Fruit fly (Drosophila melanogaster) whole organism, embryonic: ENCODE data around the gene CG11000.

Experiments used
- BEAF-32 ChIP-seq: fragments of 200-800 bp; sonication (Bioruptor generic); optimal IDR thresholded peaks from 3 replicates; lab custom pipeline; 2017; ENCODE audit warnings: missing biosample characterization, missing genetic modification characterization, mild to moderate bottlenecking, moderate library complexity, missing genetic modification reagents
- CG10267 ChIP-seq: fragments of 200-800 bp; sonication (Bioruptor generic); optimal IDR thresholded peaks from 2 replicates; lab custom pipeline; 2018; ENCODE audit warnings: missing biosample characterization, mild to moderate bottlenecking, missing genetic modification characterization, moderate library complexity
- CG11456 ChIP-seq: fragments of 200-800 bp; sonication (Bioruptor generic); IDR thresholded peaks from 3 replicates; pipeline ENCODE4 v1.3.6; 2022; ENCODE audit warnings: missing biosample characterization, missing genetic modification characterization
- CG12155 ChIP-seq: fragments of 200-800 bp; sonication (Bioruptor generic); optimal IDR thresholded peaks from 3 replicates; lab custom pipeline; 2016; ENCODE audit warnings: missing biosample characterization, missing genetic modification characterization
- CG13287 ChIP-seq: fragments of 200-800 bp; sonication (Bioruptor generic); IDR thresholded peaks from 2 replicates; pipeline ENCODE4 v1.3.6; 2022; ENCODE audit warnings: missing biosample characterization, missing genetic modification characterization; ENCODE audit not compliant: partially characterized antibody
- CG15514 ChIP-seq: fragments of 200-800 bp; sonication (Bioruptor generic); optimal IDR thresholded peaks from 3 replicates; lab custom pipeline; 2017; ENCODE audit warnings: missing biosample characterization, missing genetic modification characterization, mild to moderate bottlenecking, moderate library complexity, missing genetic modification reagents
- CG17186 ChIP-seq: fragments of 200-800 bp; sonication (Bioruptor generic); optimal IDR thresholded peaks from 3 replicates; lab custom pipeline; 2017; ENCODE audit warnings: missing biosample characterization, missing genetic modification reagents, missing genetic modification characterization
- CG2116 ChIP-seq: fragments of 200-800 bp; sonication (Bioruptor generic); optimal IDR thresholded peaks from 3 replicates; lab custom pipeline; 2018; ENCODE audit warnings: missing biosample characterization, mild to moderate bottlenecking, missing genetic modification characterization
- CG30403 ChIP-seq: fragments of 200-800 bp; sonication (Bioruptor generic); optimal IDR thresholded peaks from 3 replicates; lab custom pipeline; 2016; ENCODE audit warnings: missing biosample characterization, missing genetic modification characterization
- CG33557 ChIP-seq: fragments of 200-800 bp; sonication (Bioruptor generic); optimal IDR thresholded peaks from 2 replicates; lab custom pipeline; 2019; ENCODE audit warnings: missing biosample characterization, mild to moderate bottlenecking, missing genetic modification characterization, moderate library complexity
- CG4424 ChIP-seq: fragments of 200-800 bp; sonication (Bioruptor generic); optimal IDR thresholded peaks from 3 replicates; lab custom pipeline; 2016; ENCODE audit warnings: missing biosample characterization, missing genetic modification characterization
- CG4617 ChIP-seq: fragments of 200-800 bp; sonication (Bioruptor generic); optimal IDR thresholded peaks from 3 replicates; lab custom pipeline; 2016; ENCODE audit warnings: missing biosample characterization, missing genetic modification characterization, borderline replicate concordance
- CG6689 ChIP-seq: fragments of 200-800 bp; sonication (Bioruptor generic); IDR thresholded peaks from 2 replicates; pipeline ENCODE4 v1.3.6; 2022; ENCODE audit warnings: missing biosample characterization, missing genetic modification characterization
- CG6854 ChIP-seq: fragments of 200-800 bp; sonication (Bioruptor generic); optimal IDR thresholded peaks from 3 replicates; lab custom pipeline; 2017; ENCODE audit warnings: missing biosample characterization, mild to moderate bottlenecking, missing genetic modification characterization
- CG8944 ChIP-seq: fragments of 200-800 bp; sonication (Bioruptor generic); optimal IDR thresholded peaks from 3 replicates; lab custom pipeline; 2016; ENCODE audit warnings: missing biosample characterization, missing genetic modification characterization
- CG9797 ChIP-seq: fragments of 200-800 bp; sonication (Bioruptor generic); optimal IDR thresholded peaks from 3 replicates; lab custom pipeline; 2018; ENCODE audit warnings: missing biosample characterization, mild to moderate bottlenecking, missing genetic modification characterization
- CG9817 ChIP-seq: fragments of 200-800 bp; sonication (Bioruptor generic); optimal IDR thresholded peaks from 2 replicates; lab custom pipeline; 2018; ENCODE audit warnings: missing biosample characterization, mild to moderate bottlenecking, missing genetic modification characterization, moderate library complexity
- CG9932 ChIP-seq: fragments of 200-800 bp; sonication (Bioruptor generic); IDR thresholded peaks from 2 replicates; pipeline ENCODE4 v1.3.6; 2022; ENCODE audit warnings: missing biosample characterization, missing genetic modification characterization
- CTCF ChIP-seq: fragments of 200-800 bp; sonication (Bioruptor generic); optimal IDR thresholded peaks from 2 replicates; lab custom pipeline; 2017; ENCODE audit warnings: missing biosample characterization, mild to moderate bottlenecking, missing genetic modification characterization, moderate library complexity
- Dll ChIP-seq: fragments of 200-800 bp; sonication (Bioruptor generic); IDR thresholded peaks from 4 replicates; pipeline ENCODE4 v1.3.6; 2022; ENCODE audit warnings: missing biosample characterization, missing genetic modification characterization; ENCODE audit not compliant: partially characterized antibody
- ERR ChIP-seq: fragments of 200-800 bp; sonication (Bioruptor generic); optimal IDR thresholded peaks from 2 replicates; lab custom pipeline; 2016; ENCODE audit warnings: missing biosample characterization, missing genetic modification characterization
- Elba2 ChIP-seq: fragments of 200-800 bp; sonication (Bioruptor generic); optimal IDR thresholded peaks from 3 replicates; lab custom pipeline; 2016; ENCODE audit warnings: missing biosample characterization, missing genetic modification characterization
- Ets65A ChIP-seq: fragments of 200-800 bp; sonication (Bioruptor generic); peaks from one replicate; lab custom pipeline; 2016; ENCODE audit warnings: missing biosample characterization, missing genetic modification characterization
- H15 ChIP-seq: fragments of 200-800 bp; sonication (Bioruptor generic); IDR thresholded peaks from 3 replicates; pipeline ENCODE4 v1.3.6; 2022; ENCODE audit warnings: missing biosample characterization, missing genetic modification characterization
- Hr3 ChIP-seq: fragments of 200-800 bp; sonication (Bioruptor generic); optimal IDR thresholded peaks from 3 replicates; lab custom pipeline; 2016; ENCODE audit warnings: missing biosample characterization, missing genetic modification characterization
- Hsf ChIP-seq: fragments of 200-800 bp; sonication (Bioruptor generic); optimal IDR thresholded peaks from 3 replicates; lab custom pipeline; 2016; ENCODE audit warnings: missing biosample characterization, missing genetic modification characterization
- Kr ChIP-seq: fragments of 200-800 bp; sonication (Bioruptor generic); optimal IDR thresholded peaks from 2 replicates; lab custom pipeline; 2017; ENCODE audit warnings: missing biosample characterization, mild to moderate bottlenecking, missing genetic modification characterization
- Lhr ChIP-seq: fragments of 200-800 bp; sonication (Bioruptor generic); optimal IDR thresholded peaks from 3 replicates; lab custom pipeline; 2017; ENCODE audit warnings: mild to moderate bottlenecking, missing biosample characterization, missing genetic modification reagents, missing genetic modification characterization
- MBD-R2 ChIP-seq: fragments of 200-800 bp; sonication (Bioruptor generic); IDR thresholded peaks from 2 replicates; pipeline ENCODE4 v1.3.6; 2022; ENCODE audit warnings: missing biosample characterization, missing genetic modification characterization
- Med ChIP-seq: fragments of 200-800 bp; sonication (Bioruptor generic); peaks from one replicate; lab custom pipeline; 2016; ENCODE audit warnings: missing biosample characterization, missing genetic modification characterization, mild to moderate bottlenecking, inconsistent platforms, moderate library complexity
- NC2β ChIP-seq: fragments of 200-800 bp; sonication (Bioruptor generic); optimal IDR thresholded peaks from 2 replicates; lab custom pipeline; 2016; ENCODE audit warnings: missing biosample characterization, missing genetic modification characterization
- Oli ChIP-seq: fragments of 200-800 bp; sonication (Bioruptor generic); optimal IDR thresholded peaks from 2 replicates; lab custom pipeline; 2018; ENCODE audit warnings: missing biosample characterization, mild to moderate bottlenecking, missing genetic modification characterization, moderate library complexity
- Rfx ChIP-seq: fragments of 200-800 bp; sonication (Bioruptor generic); IDR thresholded peaks from 2 replicates; pipeline ENCODE4 v1.3.6; 2022; ENCODE audit warnings: missing biosample characterization, missing genetic modification characterization
- Sin3A ChIP-seq: fragments of >200 bp; optimal IDR thresholded peaks from 2 replicates; lab custom pipeline; 2018
- Usf ChIP-seq: fragments of 200-800 bp; sonication (Bioruptor generic); optimal IDR thresholded peaks from 2 replicates; lab custom pipeline; 2017; ENCODE audit warnings: missing genotype, missing biosample characterization, missing genetic modification characterization
- YL-1 ChIP-seq: fragments of 200-800 bp; sonication (Bioruptor generic); optimal IDR thresholded peaks from 3 replicates; lab custom pipeline; 2017; ENCODE audit warnings: missing biosample characterization, mild to moderate bottlenecking, missing genetic modification characterization
- ab ChIP-seq: fragments of 200-800 bp; sonication (Bioruptor generic); optimal IDR thresholded peaks from 2 replicates; lab custom pipeline; 2016; ENCODE audit warnings: missing biosample characterization, missing genetic modification characterization
- btn ChIP-seq: fragments of 200-800 bp; sonication (Bioruptor generic); optimal IDR thresholded peaks from 2 replicates; lab custom pipeline; 2016; ENCODE audit warnings: missing biosample characterization, missing genetic modification characterization
- dan ChIP-seq: fragments of 200-800 bp; sonication (Bioruptor generic); IDR thresholded peaks from 2 replicates; pipeline ENCODE4 v1.3.6; 2022; ENCODE audit warnings: missing biosample characterization, missing genetic modification characterization
- dm ChIP-seq: fragments of 200-800 bp; sonication (Bioruptor generic); optimal IDR thresholded peaks from 3 replicates; lab custom pipeline; 2016; ENCODE audit warnings: missing biosample characterization, missing genetic modification characterization
- dmrt11E ChIP-seq: fragments of 200-800 bp; sonication (Bioruptor generic); optimal IDR thresholded peaks from 3 replicates; lab custom pipeline; 2018; ENCODE audit warnings: missing biosample characterization, mild to moderate bottlenecking, missing genetic modification characterization, moderate library complexity
- ind ChIP-seq: fragments of 200-800 bp; sonication (Bioruptor generic); optimal IDR thresholded peaks from 3 replicates; lab custom pipeline; 2016; ENCODE audit warnings: missing biosample characterization, missing genetic modification characterization
- jumu ChIP-seq: fragments of 200-800 bp; sonication (Bioruptor generic); optimal IDR thresholded peaks from 3 replicates; lab custom pipeline; 2016; ENCODE audit warnings: missing biosample characterization, missing genetic modification characterization
- kay ChIP-seq: fragments of 200-800 bp; sonication (Bioruptor generic); optimal IDR thresholded peaks from 2 replicates; lab custom pipeline; 2016; ENCODE audit warnings: missing biosample characterization, missing genetic modification characterization
- maf-S ChIP-seq: fragments of 200-800 bp; sonication (Bioruptor generic); optimal IDR thresholded peaks from 2 replicates; lab custom pipeline; 2016; ENCODE audit warnings: missing biosample characterization, missing genetic modification characterization
- mam ChIP-seq: fragments of 200-800 bp; sonication (Bioruptor generic); optimal IDR thresholded peaks from 3 replicates; lab custom pipeline; 2016; ENCODE audit warnings: missing biosample characterization, missing genetic modification characterization
- mirr ChIP-seq: fragments of 200-800 bp; sonication (Bioruptor generic); optimal IDR thresholded peaks from 3 replicates; lab custom pipeline; 2018; ENCODE audit warnings: missing biosample characterization, mild to moderate bottlenecking, missing genetic modification characterization
- p53 ChIP-seq: fragments of 200-800 bp; sonication (Bioruptor generic); optimal IDR thresholded peaks from 2 replicates; lab custom pipeline; 2016; ENCODE audit warnings: missing biosample characterization, missing genetic modification characterization
- pho ChIP-seq: fragments of 200-800 bp; sonication (Bioruptor generic); optimal IDR thresholded peaks from 2 replicates; lab custom pipeline; 2016; ENCODE audit warnings: missing biosample characterization, missing genetic modification characterization
- sens ChIP-seq: fragments of 200-800 bp; sonication (Bioruptor generic); peaks from one replicate; lab custom pipeline; 2016; ENCODE audit warnings: missing biosample characterization, missing genetic modification characterization
- tll ChIP-seq, 2 experiments: fragments of 200-800 bp in 1 of 2; fragments of >200 bp in 1 of 2; sonication (Bioruptor generic) in 1 of 2; optimal IDR thresholded peaks; 2 replicates each; lab custom pipeline; 2017 to 2019; ENCODE audit warnings: missing biosample characterization in 2 of 2, missing genetic modification characterization in 2 of 2, mild to moderate bottlenecking in 1 of 2, moderate library complexity in 1 of 2
- tx ChIP-seq: fragments of 200-800 bp; sonication (Bioruptor generic); optimal IDR thresholded peaks from 2 replicates; lab custom pipeline; 2016; ENCODE audit warnings: missing biosample characterization, missing genetic modification characterization
- zfh2 ChIP-seq: fragments of 200-800 bp; sonication (Bioruptor generic); optimal IDR thresholded peaks from 2 replicates; lab custom pipeline; 2016; ENCODE audit warnings: missing biosample characterization, missing genetic modification characterization

Gene CG11000

DNA sequence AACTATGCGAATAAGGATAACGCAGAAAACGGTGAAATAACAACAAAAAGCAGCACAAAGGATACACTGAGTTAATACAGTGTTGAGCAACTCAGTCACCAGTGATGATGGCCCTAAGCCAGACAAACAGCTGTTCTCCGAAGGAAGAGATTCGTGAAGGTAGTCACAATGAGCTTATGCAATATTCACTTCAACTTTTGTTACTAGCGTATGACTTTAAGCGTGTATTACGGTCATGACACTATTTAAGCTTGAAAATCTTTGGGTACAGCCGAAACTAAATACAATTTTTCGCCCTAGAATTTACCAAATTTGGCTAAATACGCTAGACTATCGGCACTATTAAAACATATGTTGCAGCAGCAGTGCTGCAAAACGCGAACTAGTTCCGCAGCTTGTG, 54.1 kb downstream of the CG11000 start, which contains the start of the genes disp and ECSIT (continued):
- TF ChIP-seq CG6854 (GFP tag; lab: Kevin White, UChicago) (peak; percentile 6), sens (GFP tag; lab: Kevin White, UChicago) (peak; percentile 92), Sin3A (peak; percentile 71), CG2116 (GFP tag; lab: Kevin White, UChicago) (peak; percentile 67), CG6689 (GFP tag; lab: Robert Waterston, UW) (peak; percentile 48; the same call in 1 of the 2 replicates), dmrt11E (peak; percentile 38), dm (GFP tag; lab: Kevin White, UChicago) (peak; percentile 64), CG13287 (peak; percentile 33; the same call in 1 of the 2 replicates), Oli (tag; lab: Kevin White, UChicago) (peak; percentile 58), CG30403 (peak; percentile 52), CG4424 (peak; percentile 54), CG11456 (no peak), CG33557 (GFP tag; lab: Kevin White, UChicago) (peak; percentile 21), NC2β (peak; percentile 18), dan (GFP tag; lab: Robert Waterston, UW) (no peak), H15 (no peak), Kr (GFP tag; lab: Kevin White, UChicago) (no peak), CG17186 (GFP tag; lab: Kevin White, UChicago) (peak; percentile 70), Elba2 (GFP tag; lab: Kevin White, UChicago) (no peak), CG8944 (GFP tag; lab: Kevin White, UChicago) (no peak), maf-S (GFP tag; lab: Kevin White, UChicago) (peak; percentile 15), mam (GFP tag; lab: Kevin White, UChicago) (peak; percentile 32), kay (GFP tag; lab: Kevin White, UChicago) (no peak), p53 (GFP tag; lab: Kevin White, UChicago) (no peak), Hsf (GFP tag; lab: Kevin White, UChicago) (peak; percentile 64), btn (GFP tag; lab: Kevin White, UChicago) (peak; percentile 3), zfh2 (peak; percentile 57), CTCF (no peak), ab (GFP tag; lab: Kevin White, UChicago) (peak; percentile 3), BEAF-32 (GFP tag; lab: Kevin White, UChicago) (peak; percentile 47), Hr3 (GFP tag; lab: Kevin White, UChicago) (peak; percentile 22), CG9932 (GFP tag; lab: Robert Waterston, UW) (peak; percentile 31), ERR (GFP tag; lab: Kevin White, UChicago) (no peak), tll (GFP tag; optimal IDR thresholded peaks at IDR 0.05; lab: Kevin White, UChicago) (peak; percentile 32 to 66), CG10267 (tag; lab: Kevin White, UChicago) (peak; percentile 95), MBD-R2 (GFP tag; lab: Robert Waterston, UW) (peak; percentile 81), CG12155 (GFP tag; lab: Kevin White, UChicago) (peak; percentile 4), Ets65A (GFP tag; lab: Kevin White, UChicago) (peak; percentile 94), Usf (GFP tag; lab: Kevin White, UChicago) (peak; percentile 16), CG15514 (GFP tag; lab: Kevin White, UChicago) (peak; percentile 98), CG9797 (GFP tag; lab: Kevin White, UChicago) (peak; percentile 7), tx (peak; percentile 16), CG9817 (tag; lab: Kevin White, UChicago) (peak; percentile 4), mirr (GFP tag; lab: Kevin White, UChicago) (peak; percentile 15), Lhr (GFP tag; lab: Kevin White, UChicago) (peak; percentile 9), CG4617 (GFP tag; lab: Kevin White, UChicago) (peak; percentile 56), Dll (GFP tag; lab: Robert Waterston, UW) (no peak), pho (no peak), ind (peak; percentile 43), jumu (GFP tag; lab: Kevin White, UChicago) (peak; percentile 34), Rfx (GFP tag; lab: Robert Waterston, UW) (peak; percentile 48), Med (GFP tag; lab: Kevin White, UChicago) (peak; percentile 88), YL-1 (GFP tag; lab: Kevin White, UChicago) (peak; percentile 52)
